Fruit fly (Drosophila melanogaster): ENCODE results near the gene CG31751.

Gene CG31751

DNA sequence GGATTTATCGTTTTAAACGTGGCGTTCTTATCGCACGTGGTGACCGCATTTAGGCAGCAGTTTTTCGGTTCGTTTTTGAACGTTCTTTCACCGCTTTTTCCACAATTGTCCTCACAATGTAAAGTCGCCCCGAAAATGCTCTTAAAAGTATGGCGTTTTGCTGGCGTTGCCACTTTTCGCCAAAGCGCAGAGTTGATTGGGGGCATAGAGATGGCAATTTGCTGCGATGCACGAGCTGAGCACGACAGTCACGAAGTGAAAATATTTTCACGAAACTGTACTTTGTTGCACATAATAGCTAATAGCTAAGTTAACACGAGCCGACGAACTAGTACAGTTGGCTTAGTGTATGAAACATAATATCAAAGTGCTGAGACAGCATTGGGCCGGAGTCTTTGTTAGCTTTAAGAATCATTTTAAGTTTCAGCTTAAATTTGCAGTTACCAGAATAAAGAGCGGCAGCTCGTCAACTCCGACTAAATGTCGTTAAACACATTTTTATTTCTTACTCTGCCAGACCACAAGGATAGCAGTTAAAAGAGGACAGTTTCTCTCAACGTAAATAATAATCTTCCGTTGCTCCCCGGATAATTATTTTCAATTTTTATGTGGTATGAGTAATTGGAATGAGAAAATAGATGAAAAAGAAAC, 11.8 kb downstream of the CG31751 start, which contains the start of gene msl-1 (continued):
- TF ChIP-seq Asciz (GFP tag; optimal IDR thresholded peaks at IDR 0.05) (no peak), dan (GFP tag; IDR thresholded peaks at IDR 0.05) (no peak), HmgD (GFP tag; optimal IDR thresholded peaks at IDR 0.05) (peak; percentile 79), CG15011 (GFP tag; optimal IDR thresholded peaks at IDR 0.05) (no peak), CG30431 (GFP tag; optimal IDR thresholded peaks at IDR 0.05) (no peak), Drgx (GFP tag; IDR thresholded peaks at IDR 0.05) (no peak), Hey (tag; optimal IDR thresholded peaks at IDR 0.05) (no peak), sr (GFP tag; IDR thresholded peaks at IDR 0.05) (no peak), CG42726 (GFP tag; IDR thresholded peaks at IDR 0.05; ENCODE audit: partially characterized antibody) (peak; percentile 99), ERR (GFP tag; optimal IDR thresholded peaks at IDR 0.05) (no peak), salm (tag; optimal IDR thresholded peaks at IDR 0.05) (no peak), tin (GFP tag; optimal IDR thresholded peaks at IDR 0.05) (peak; percentile 33), CTCF (GFP tag; optimal IDR thresholded peaks at IDR 0.05) (no peak), Sin3A (optimal IDR thresholded peaks at IDR 0.05) (peak; percentile 67), slp2 (GFP tag; optimal IDR thresholded peaks at IDR 0.05) (no peak), Jarid2 (GFP tag; optimal IDR thresholded peaks at IDR 0.05) (no peak), CG34224 (GFP tag; IDR thresholded peaks at IDR 0.05; ENCODE audit: partially characterized antibody) (peak; percentile 90), CG14710 (tag; optimal IDR thresholded peaks at IDR 0.05) (peak; percentile 16), Kr (GFP tag; optimal IDR thresholded peaks at IDR 0.05) (no peak), Usf (GFP tag; optimal IDR thresholded peaks at IDR 0.05) (no peak), knrl (GFP tag; IDR thresholded peaks at IDR 0.05; ENCODE audit: partially characterized antibody) (peak; percentile 95), fd96Cb (tag; optimal IDR thresholded peaks at IDR 0.05) (no peak), grau (tag; optimal IDR thresholded peaks at IDR 0.05) (no peak), Ets97D (GFP tag; optimal IDR thresholded peaks at IDR 0.05) (peak; percentile 75), Aef1 (GFP tag; IDR thresholded peaks at IDR 0.05) (peak; percentile 27; the same call in 1 of the 3 replicates), da (GFP tag; optimal IDR thresholded peaks at IDR 0.05) (no peak), tgo (GFP tag; IDR thresholded peaks at IDR 0.05) (no peak), insv (GFP tag; optimal IDR thresholded peaks at IDR 0.05) (no peak), CG6683 (GFP tag; optimal IDR thresholded peaks at IDR 0.05) (no peak), HLH4C (GFP tag; IDR thresholded peaks at IDR 0.05; ENCODE audit: partially characterized antibody) (peak; percentile 92), D19B (GFP tag; optimal IDR thresholded peaks at IDR 0.05) (no peak), CG17802 (tag; optimal IDR thresholded peaks at IDR 0.05) (peak; percentile 12), Hand (GFP tag; optimal IDR thresholded peaks at IDR 0.05) (no peak), Optix (GFP tag; IDR thresholded peaks at IDR 0.05) (no peak), pros (GFP tag; optimal IDR thresholded peaks at IDR 0.05) (no peak), stc (GFP tag; IDR thresholded peaks at IDR 0.05) (no peak), gsb (GFP tag; IDR thresholded peaks at IDR 0.05) (no peak), BEAF-32 (GFP tag; optimal IDR thresholded peaks at IDR 0.05) (peak; percentile 90), Mrtf (GFP tag; IDR thresholded peaks at IDR 0.05) (no peak), ttk (GFP tag; IDR thresholded peaks at IDR 0.05) (peak; percentile 51; the same call in 1 of the 2 replicates), Med (GFP tag) (peak; percentile 86), unpg (GFP tag; optimal IDR thresholded peaks at IDR 0.05) (no peak), gsb-n (tag; optimal IDR thresholded peaks at IDR 0.05) (no peak), CG9797 (GFP tag; optimal IDR thresholded peaks at IDR 0.05) (peak; percentile 30), ac (GFP tag; optimal IDR thresholded peaks at IDR 0.05) (no peak), exex (tag; optimal IDR thresholded peaks at IDR 0.05) (no peak), CG7786 (GFP tag; optimal IDR thresholded peaks at IDR 0.05) (peak; percentile 58), Sox100B (GFP tag; optimal IDR thresholded peaks at IDR 0.05) (no peak), Awh (GFP tag; IDR thresholded peaks at IDR 0.05) (no peak), hth (optimal IDR thresholded peaks at IDR 0.05) (no peak), CG17912 (GFP tag; optimal IDR thresholded peaks at IDR 0.05) (peak; percentile 45)

Data from whole organism, embryonic.